Fruit fly (Drosophila melanogaster) S2 (cell line): ENCODE data around the gene Mettl14.

Experiments
- CG8478 ChIP-seq: fragments of >200 bp; optimal IDR thresholded peaks from 2 replicates; lab custom pipeline; 2018
- CTCF ChIP-seq, 2 experiments: fragments of >200 bp; optimal IDR thresholded peaks; 2 replicates each; lab custom pipeline; 2018

Gene Mettl14

DNA sequence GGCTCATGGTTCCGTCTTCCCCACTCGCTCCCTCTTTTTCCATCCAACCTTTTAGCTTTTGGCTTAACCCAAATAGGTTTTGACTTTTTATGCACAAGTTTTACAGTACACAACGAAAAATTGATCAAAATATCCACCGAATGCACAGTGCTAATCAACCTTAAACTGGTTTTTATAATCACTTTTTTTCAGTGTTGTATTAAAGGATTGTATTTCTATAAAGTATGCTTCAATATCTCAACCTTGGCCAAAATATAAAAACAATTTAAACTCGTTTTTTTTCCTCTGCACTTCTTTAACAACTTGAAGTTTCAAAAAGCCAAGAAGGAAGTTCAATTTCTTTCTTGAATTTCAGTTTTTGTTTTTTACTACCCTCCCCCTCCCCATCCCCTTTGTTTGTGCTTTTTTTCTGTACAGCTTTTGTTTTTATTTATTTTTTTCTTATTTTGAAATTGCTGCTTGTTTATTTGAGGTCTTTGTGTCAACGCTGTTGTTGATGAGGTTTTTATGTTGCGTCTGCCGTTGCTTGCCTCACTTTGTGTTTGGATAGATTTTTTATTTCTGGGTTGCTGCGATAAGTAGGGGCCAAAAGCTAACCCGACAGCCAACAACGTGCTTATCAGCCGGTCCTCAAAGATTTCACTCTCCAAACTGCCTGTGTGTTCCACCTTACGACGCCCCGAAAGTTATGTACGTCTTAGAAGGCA lies 23.2 kb upstream of the Mettl14 start:
- no peak for TF ChIP-seq CTCF (optimal IDR thresholded peaks at IDR 0.05; lab: Kevin White, UChicago)
- TF ChIP-seq CG8478 = no peak

DNA sequence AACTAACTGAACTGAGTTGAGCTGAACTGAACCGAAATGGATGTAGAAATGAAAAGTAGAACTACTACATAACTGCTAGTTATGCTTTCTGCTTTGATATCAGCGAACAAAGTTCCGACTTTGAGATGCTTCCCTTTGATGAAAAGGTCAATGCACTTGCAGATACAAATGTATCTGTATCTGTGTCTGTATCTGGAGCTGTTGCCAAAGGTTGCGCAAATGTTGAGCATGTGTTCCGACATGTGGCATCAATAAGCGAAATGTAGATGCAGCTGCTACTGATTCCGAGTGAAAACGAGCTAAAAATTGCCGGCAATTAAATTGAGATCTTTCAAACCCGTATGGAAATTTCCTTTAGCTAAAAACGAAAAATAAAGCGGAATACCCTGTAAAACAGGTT lies 21.6 kb upstream of the Mettl14 start:
- TF ChIP-seq CG8478 (no peak), CTCF (optimal IDR thresholded peaks at IDR 0.05; lab: Kevin White, UChicago) (no peak)

dm6 chr2L:8288087-8288486 lies 20.1 kb upstream of the Mettl14 start:
- no peak for TF ChIP-seq CG8478
- no peak for TF ChIP-seq CTCF (optimal IDR thresholded peaks at IDR 0.05; lab: Kevin White, UChicago)

dm6 chr2L:8289352-8290091 lies 18.7 kb upstream of the Mettl14 start:
- no peak for TF ChIP-seq CTCF (optimal IDR thresholded peaks at IDR 0.05; lab: Kevin White, UChicago)
- TF ChIP-seq CG8478 = no peak

DNA sequence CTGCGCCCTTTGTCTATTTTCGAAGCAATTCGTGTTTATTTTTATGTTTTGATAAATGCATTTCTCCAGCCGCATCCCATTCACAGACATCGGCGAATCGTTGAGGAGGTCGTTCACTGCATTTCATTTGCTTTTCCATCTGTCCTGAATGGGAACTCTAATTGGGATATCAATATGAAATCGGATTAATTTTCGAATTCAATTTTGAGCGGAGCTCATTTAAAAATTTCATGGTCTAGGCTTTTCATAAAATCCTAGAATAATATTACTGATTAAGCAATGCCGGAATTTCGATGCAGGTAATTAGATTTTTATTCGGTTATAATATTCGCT lies 18.2 kb upstream of the Mettl14 start:
- TF ChIP-seq CTCF (optimal IDR thresholded peaks at IDR 0.05; lab: Kevin White, UChicago) = no peak
- TF ChIP-seq CG8478 = no peak

- TF ChIP-seq CTCF (optimal IDR thresholded peaks at IDR 0.05; lab: Kevin White, UChicago) (no peak), CG8478 (no peak)
Measured at dm6 chr2L:8290653-8291233, 17.5 kb upstream of the Mettl14 start.

- no peak for TF ChIP-seq CG8478
- no peak for TF ChIP-seq CTCF (optimal IDR thresholded peaks at IDR 0.05; lab: Kevin White, UChicago)
Measured at dm6 chr2L:8292159-8292887, 15.9 kb upstream of the Mettl14 start.

dm6 chr2L:8293449-8293848 lies 14.8 kb upstream of the Mettl14 start:
- TF ChIP-seq CTCF (optimal IDR thresholded peaks at IDR 0.05; lab: Kevin White, UChicago) (no peak), CG8478 (no peak)

- TF ChIP-seq CG8478 (no peak), CTCF (optimal IDR thresholded peaks at IDR 0.05; lab: Kevin White, UChicago) (no peak)
Measured at dm6 chr2L:8294043-8294442, 14.2 kb upstream of the Mettl14 start.

DNA sequence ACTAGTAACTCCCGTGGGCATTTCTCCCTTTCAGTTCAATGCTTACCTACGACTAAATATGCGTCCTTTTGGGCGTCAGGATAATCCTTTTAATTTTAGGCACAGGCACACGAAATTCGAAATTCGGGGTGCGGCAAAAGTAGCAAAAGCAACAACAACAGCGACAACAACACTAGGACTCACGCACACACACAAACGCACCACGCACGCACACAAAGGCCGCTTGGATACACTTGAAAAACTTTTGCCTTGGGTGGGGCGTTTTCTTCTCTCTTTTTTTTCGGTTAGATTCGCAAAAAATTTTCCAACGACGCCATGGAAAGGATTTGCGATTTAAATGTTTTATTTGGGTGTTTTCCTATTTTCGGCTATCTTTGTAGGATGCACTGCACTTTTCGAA lies 11.8 kb upstream of the Mettl14 start:
- TF ChIP-seq CG8478 (no peak), CTCF (optimal IDR thresholded peaks at IDR 0.05; lab: Kevin White, UChicago) (no peak)

DNA sequence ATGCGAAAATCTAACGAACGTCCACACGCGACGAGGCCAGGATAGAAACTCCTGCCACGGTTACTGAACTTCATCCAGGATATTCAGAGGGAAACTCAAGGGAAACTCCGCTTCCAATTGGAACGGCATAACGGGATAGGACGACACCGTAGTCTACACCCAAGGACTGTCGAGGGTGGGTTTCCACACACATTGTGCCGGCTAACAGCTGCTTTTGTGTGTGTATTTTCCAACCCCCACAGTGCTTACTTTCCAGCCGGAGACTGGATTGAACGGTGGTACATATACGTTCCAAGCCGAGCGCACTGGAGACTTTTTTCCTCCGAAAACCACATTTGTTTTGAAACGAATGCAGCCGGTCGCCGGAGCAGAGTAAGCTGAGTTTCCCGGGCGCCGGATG lies 11.2 kb upstream of the Mettl14 start:
- TF ChIP-seq CG8478 = no peak
- no peak for TF ChIP-seq CTCF (optimal IDR thresholded peaks at IDR 0.05; lab: Kevin White, UChicago)

dm6 chr2L:8299194-8299811 lies 8.9 kb upstream of the Mettl14 start:
- TF ChIP-seq CG8478 (no peak), CTCF (optimal IDR thresholded peaks at IDR 0.05; lab: Kevin White, UChicago) (no peak)

dm6 chr2L:8300220-8301167 lies 7.7 kb upstream of the Mettl14 start, which contains the start of gene Btk:
Btk (minus strand) TSS chr2L:8301079.
- TF ChIP-seq CG8478 (no peak), CTCF (optimal IDR thresholded peaks at IDR 0.05; lab: Kevin White, UChicago) (peak in 1 of 2 experiments; percentile 44)
